Worm (Caenorhabditis elegans) whole organism, L2 larva: Measurements from ENCODE around the gene str-89.

Experiments
- C34F6.9 ChIP-seq: fragments of 150-350 bp; optimal IDR thresholded peaks from 2 replicates; lab custom pipeline; 2014; ENCODE audit warnings: missing biosample characterization, missing genetic modification characterization
- F13H6.1 ChIP-seq: sonication (generic microtip); optimal IDR thresholded peaks from 2 replicates; lab custom pipeline; 2016; ENCODE audit warnings: missing genetic modification characterization, missing compliant biosample characterization
- R02D3.7 ChIP-seq: fragments of 150-350 bp; optimal IDR thresholded peaks from 2 replicates; lab custom pipeline; 2014; ENCODE audit warnings: missing biosample characterization, missing genetic modification characterization
- Y55F3AM.14 ChIP-seq: fragments of 200-800 bp; sonication (Bioruptor generic); optimal IDR thresholded peaks from 2 replicates; lab custom pipeline; 2018; ENCODE audit warnings: mild to moderate bottlenecking, missing genetic modification characterization, missing compliant biosample characterization
- ZK546.5 ChIP-seq: sonication (generic microtip); optimal IDR thresholded peaks from 2 replicates; lab custom pipeline; 2017; ENCODE audit warnings: missing biosample characterization, missing genetic modification characterization
- blmp-1 ChIP-seq: sonication (generic microtip); optimal IDR thresholded peaks from 2 replicates; lab custom pipeline; 2017; ENCODE audit warnings: missing genetic modification characterization, mild to moderate bottlenecking, missing compliant biosample characterization, antibody characterized with exemption, moderate library complexity; ENCODE audit not compliant: insufficient read depth
- ceh-16 ChIP-seq: fragments of 150-350 bp; optimal IDR thresholded peaks from 2 replicates; lab custom pipeline; 2014; ENCODE audit warnings: missing biosample characterization, missing genetic modification characterization
- ceh-82 ChIP-seq: fragments of 150-350 bp; optimal IDR thresholded peaks from 2 replicates; lab custom pipeline; 2014; ENCODE audit warnings: missing biosample characterization, missing genetic modification characterization
- crh-2 ChIP-seq: sonication (generic microtip); optimal IDR thresholded peaks from 2 replicates; lab custom pipeline; 2017; ENCODE audit warnings: missing biosample characterization, missing genetic modification characterization
- egl-27 ChIP-seq: sonication (generic microtip); optimal IDR thresholded peaks from 3 replicates; lab custom pipeline; 2017; ENCODE audit warnings: missing biosample characterization, missing genetic modification reagents, missing genetic modification characterization
- elt-1 ChIP-seq: fragments of 150-350 bp; optimal IDR thresholded peaks from 2 replicates; lab custom pipeline; 2014; ENCODE audit warnings: missing biosample characterization, missing genetic modification characterization
- elt-3 ChIP-seq: sonication (generic microtip); optimal IDR thresholded peaks from 2 replicates; lab custom pipeline; 2017; ENCODE audit warnings: missing biosample characterization, missing genetic modification characterization
- fos-1 ChIP-seq: fragments of 150-350 bp; optimal IDR thresholded peaks from 2 replicates; lab custom pipeline; 2014; ENCODE audit warnings: missing biosample characterization, missing genetic modification characterization
- lin-39 ChIP-seq: fragments of 150-350 bp; optimal IDR thresholded peaks from 2 replicates; lab custom pipeline; 2014; ENCODE audit warnings: missing biosample characterization, missing genetic modification reagents, missing genetic modification characterization
- lsy-2 ChIP-seq, 2 experiments: fragments of 150-350 bp in 1 of 2; sonication (generic microtip) in 1 of 2; optimal IDR thresholded peaks; 2 replicates each; lab custom pipeline; 2014 to 2017; ENCODE audit warnings: missing biosample characterization in 2 of 2, missing genetic modification characterization in 2 of 2
- mab-5 ChIP-seq: fragments of 150-350 bp; optimal IDR thresholded peaks from 2 replicates; lab custom pipeline; 2014; ENCODE audit warnings: missing biosample characterization, missing genetic modification characterization
- mbf-1 ChIP-seq: sonication (generic microtip); optimal IDR thresholded peaks from 2 replicates; lab custom pipeline; 2017; ENCODE audit warnings: missing biosample characterization, missing genetic modification characterization
- mdl-1 ChIP-seq, 2 experiments: fragments of 150-350 bp in 1 of 2; sonication (generic microtip) in 1 of 2; optimal IDR thresholded peaks; 2 replicates each; lab custom pipeline; 2017; ENCODE audit warnings: missing biosample characterization in 2 of 2, missing genetic modification characterization in 2 of 2
- nhr-10 ChIP-seq: sonication (generic microtip); optimal IDR thresholded peaks from 2 replicates; lab custom pipeline; 2017; ENCODE audit warnings: missing biosample characterization, missing genetic modification characterization
- nhr-12 ChIP-seq: fragments of 150-350 bp; optimal IDR thresholded peaks from 2 replicates; lab custom pipeline; 2014; ENCODE audit warnings: missing biosample characterization, missing genetic modification characterization
- nhr-129 ChIP-seq: fragments of 150-350 bp; optimal IDR thresholded peaks from 2 replicates; lab custom pipeline; 2014; ENCODE audit warnings: missing biosample characterization, missing genetic modification characterization
- nhr-21 ChIP-seq: fragments of 150-350 bp; optimal IDR thresholded peaks from 2 replicates; lab custom pipeline; 2014; ENCODE audit warnings: missing biosample characterization, missing genetic modification characterization
- nhr-23 ChIP-seq: fragments of 150-350 bp; optimal IDR thresholded peaks from 2 replicates; lab custom pipeline; 2014; ENCODE audit warnings: missing biosample characterization, missing genetic modification reagents, missing genetic modification characterization
- nhr-237 ChIP-seq: fragments of 150-350 bp; optimal IDR thresholded peaks from 2 replicates; lab custom pipeline; 2014; ENCODE audit warnings: missing biosample characterization, missing genetic modification characterization
- nhr-25 ChIP-seq: fragments of 150-350 bp; sonication (generic microtip); optimal IDR thresholded peaks from 3 replicates; lab custom pipeline; 2014; ENCODE audit warnings: missing biosample characterization, missing genetic modification characterization
- nhr-6 ChIP-seq: fragments of 150-350 bp; optimal IDR thresholded peaks from 2 replicates; lab custom pipeline; 2014; ENCODE audit warnings: missing biosample characterization, missing genetic modification characterization
- nhr-77 ChIP-seq: fragments of 150-350 bp; optimal IDR thresholded peaks from 2 replicates; lab custom pipeline; 2014; ENCODE audit warnings: missing biosample characterization, missing genetic modification characterization
- peb-1 ChIP-seq: fragments of 150-350 bp; optimal IDR thresholded peaks from 2 replicates; lab custom pipeline; 2014; ENCODE audit warnings: missing biosample characterization, missing genetic modification characterization
- skn-1 ChIP-seq: sonication (generic microtip); optimal IDR thresholded peaks from 2 replicates; lab custom pipeline; 2017; ENCODE audit warnings: missing biosample characterization, missing genetic modification characterization
- sma-3 ChIP-seq: sonication (generic microtip); optimal IDR thresholded peaks from 2 replicates; lab custom pipeline; 2016; ENCODE audit warnings: missing genetic modification reagents, missing genetic modification characterization, missing compliant biosample characterization
- sma-9 ChIP-seq, 2 experiments: fragments of 150-350 bp in 1 of 2; sonication (generic microtip) in 1 of 2; optimal IDR thresholded peaks; 2 replicates each; lab custom pipeline; 2014 to 2016; ENCODE audit warnings: missing genetic modification characterization in 2 of 2, mild to moderate bottlenecking in 1 of 2, missing biosample characterization in 1 of 2, missing compliant biosample characterization in 1 of 2, missing genetic modification reagents in 1 of 2, moderate library complexity in 1 of 2
- snpc-4 ChIP-seq: fragments of 150-350 bp; optimal IDR thresholded peaks from 2 replicates; lab custom pipeline; 2014; ENCODE audit warnings: missing biosample characterization, missing genetic modification characterization
- unc-39 ChIP-seq: fragments of 150-350 bp; optimal IDR thresholded peaks from 2 replicates; lab custom pipeline; 2014; ENCODE audit warnings: missing biosample characterization, missing genetic modification characterization
- unc-62 ChIP-seq: fragments of 150-350 bp; optimal IDR thresholded peaks from 2 replicates; lab custom pipeline; 2014; ENCODE audit warnings: missing biosample characterization, missing genetic modification reagents, missing genetic modification characterization
- ztf-11 ChIP-seq: sonication (generic microtip); optimal IDR thresholded peaks from 2 replicates; lab custom pipeline; 2017; ENCODE audit warnings: missing biosample characterization, missing genetic modification characterization

Gene str-89

ce11 chrV:17668531-17668930 is at the start of gene str-89:
TSS of gene str-89 (plus strand) at chrV:17668831.
- TF ChIP-seq C34F6.9 (tag; lab: Kevin White, UChicago) = no peak
- no peak for TF ChIP-seq ceh-82 (tag; lab: Kevin White, UChicago)
- TF ChIP-seq nhr-6 (tag; lab: Kevin White, UChicago) = no peak
- no peak for TF ChIP-seq nhr-21 (tag; lab: Kevin White, UChicago)
- TF ChIP-seq ceh-16 (tag; lab: Kevin White, UChicago) = no peak
- TF ChIP-seq nhr-12 (tag; lab: Kevin White, UChicago) = no peak
- TF ChIP-seq, all 48 proteins: peak for 0

ce11 chrV:17620266-17620665 is 48.4 kb upstream of the str-89 start, which contains the start of gene Y6G8.8:
TSS of gene Y6G8.8 (plus strand) at chrV:17620566.
- TF ChIP-seq ZK546.5 (tag; lab: Kevin White, UChicago) (no peak), nhr-77 (tag; lab: Kevin White, UChicago) (no peak), sma-9 (GFP tag; optimal IDR thresholded peaks at IDR 0.05; lab: Kevin White, UChicago) (no peak), sma-9 (tag; optimal IDR thresholded peaks at IDR 0.05; lab: Kevin White, UChicago) (no peak), blmp-1 (no peak), nhr-237 (tag; lab: Kevin White, UChicago) (no peak), unc-62 (GFP tag; lab: Kevin White, UChicago) (no peak), sma-3 (GFP tag; lab: Kevin White, UChicago) (no peak), lin-39 (tag; lab: Kevin White, UChicago) (no peak), mbf-1 (tag; lab: Kevin White, UChicago) (no peak)

ce11 chrV:17623230-17623629 is 45.4 kb upstream of the str-89 start, which contains the start of gene F57G4.1:
TSS of gene F57G4.1 (plus strand) at chrV:17623530.
- no peak for TF ChIP-seq nhr-25 (tag; lab: Kevin White, UChicago)

ce11 chrV:17624906-17625305 is 43.7 kb upstream of the str-89 start, which contains the start of gene F57G4.11:
TSS of gene F57G4.11 (plus strand) at chrV:17625206.
- TF ChIP-seq ceh-16 (tag; lab: Kevin White, UChicago) (no peak), Y55F3AM.14 (GFP tag; lab: Kevin White, UChicago) (no peak), skn-1 (no peak), nhr-77 (tag; lab: Kevin White, UChicago) (no peak), snpc-4 (no peak), nhr-237 (tag; lab: Kevin White, UChicago) (no peak), nhr-10 (tag; lab: Kevin White, UChicago) (no peak), elt-3 (tag; lab: Kevin White, UChicago) (no peak)

- no peak for TF ChIP-seq nhr-23 (tag; lab: Kevin White, UChicago)
- no peak for TF ChIP-seq mbf-1 (tag; lab: Kevin White, UChicago)
- no peak for TF ChIP-seq F13H6.1 (tag; lab: Kevin White, UChicago)
- no peak for TF ChIP-seq mdl-1 (tag; optimal IDR thresholded peaks at IDR 0.05; lab: Kevin White, UChicago)
- TF ChIP-seq nhr-237 (tag; lab: Kevin White, UChicago) = no peak
- no peak for TF ChIP-seq elt-1
- no peak for TF ChIP-seq nhr-129
- no peak for TF ChIP-seq peb-1
- no peak for TF ChIP-seq nhr-25 (tag; lab: Kevin White, UChicago)
- TF ChIP-seq, all 48 proteins: peak for 0
Measured at ce11 chrV:17628566-17628965, 40.1 kb upstream of the str-89 start, which contains the start of gene F57G4.10. TSS of gene F57G4.10 (plus strand) at chrV:17628866.

- TF ChIP-seq C34F6.9 (tag; lab: Kevin White, UChicago) (no peak), nhr-25 (tag; lab: Kevin White, UChicago) (no peak), elt-1 (no peak), F13H6.1 (tag; lab: Kevin White, UChicago) (no peak), nhr-21 (tag; lab: Kevin White, UChicago) (no peak), fos-1 (tag; lab: Kevin White, UChicago) (no peak), unc-39 (tag; lab: Kevin White, UChicago) (no peak), ceh-16 (tag; lab: Kevin White, UChicago) (no peak), snpc-4 (no peak), crh-2 (no peak), lsy-2 (tag; optimal IDR thresholded peaks at IDR 0.05; lab: Kevin White, UChicago) (no peak), R02D3.7 (tag; lab: Kevin White, UChicago) (no peak), mab-5 (tag; lab: Kevin White, UChicago) (no peak), nhr-237 (tag; lab: Kevin White, UChicago) (no peak), egl-27 (tag; lab: Kevin White, UChicago) (no peak), ztf-11 (tag; lab: Kevin White, UChicago) (no peak), blmp-1 (no peak), nhr-77 (tag; lab: Kevin White, UChicago) (no peak)
Measured at ce11 chrV:17650427-17650826, 18.2 kb upstream of the str-89 start, which contains the start of gene fbxa-192. TSS of gene fbxa-192 (minus strand) at chrV:17650527.
